Fruit fly (Drosophila melanogaster): ENCODE results near the gene Kap-alpha1.

- TF ChIP-seq CG8301 (tag; optimal IDR thresholded peaks at IDR 0.05) (no peak), CG32121 (GFP tag; IDR thresholded peaks at IDR 0.05) (no peak), CG10348 (GFP tag; IDR thresholded peaks at IDR 0.05) (no peak), Ets98B (GFP tag; IDR thresholded peaks at IDR 0.05) (peak; percentile 36; the same call in 1 of the 2 replicates), Pif1A (GFP tag; optimal IDR thresholded peaks at IDR 0.05) (no peak), CG12605 (GFP tag; IDR thresholded peaks at IDR 0.05) (no peak), CG13204 (GFP tag; optimal IDR thresholded peaks at IDR 0.05) (no peak), Snoo (tag; optimal IDR thresholded peaks at IDR 0.05) (no peak), rn (GFP tag; IDR thresholded peaks at IDR 0.05) (no peak)
Measured at dm6 chr3L:19845047-19845906, 38.2 kb downstream of the Kap-alpha1 start, which contains the start of gene Papss.
